Worm (Caenorhabditis elegans) whole organism, young adult: ENCODE measurements around the gene F42C5.9.
A peak's percentile ranks its signal among the peaks of the same experiment; 100 is the strongest.
"Not testable (repeated sequence)": the region's sequence is repeated elsewhere in the genome, so short reads cannot be mapped to it uniquely, and the experiment has no call there.

Experiments
- B0019.2 ChIP-seq: fragments of 200-800 bp; sonication (Bioruptor generic); conservative IDR thresholded peaks from 2 replicates; pipeline ENCODE4 v1.3.6; 2022; ENCODE audit warnings: missing genetic modification reagents, missing genetic modification characterization, missing compliant biosample characterization
- B0035.1 ChIP-seq: sonication (generic microtip); optimal IDR thresholded peaks from 2 replicates; lab custom pipeline; 2016; ENCODE audit warnings: missing genetic modification characterization, mild to moderate bottlenecking, missing compliant biosample characterization, missing genotype, missing genetic modification reagents
- C06A6.2 ChIP-seq: fragments of 200-800 bp; sonication (Bioruptor generic); conservative IDR thresholded peaks from 2 replicates; pipeline ENCODE4 v1.3.6; 2022; ENCODE audit warnings: missing genetic modification characterization, missing compliant biosample characterization
- D2030.7 ChIP-seq: fragments of 200-800 bp; sonication (Bioruptor generic); IDR thresholded peaks from 2 replicates; pipeline ENCODE4 v1.3.6; 2022; ENCODE audit warnings: missing genetic modification reagents, missing genetic modification characterization, missing compliant biosample characterization
- F22D6.2 ChIP-seq: sonication (generic microtip); optimal IDR thresholded peaks from 2 replicates; lab custom pipeline; 2016; ENCODE audit warnings: mild to moderate bottlenecking, missing genetic modification characterization, missing compliant biosample characterization
- F39B2.1 ChIP-seq: fragments of 200-800 bp; sonication (Bioruptor generic); IDR thresholded peaks from 2 replicates; pipeline ENCODE4 v1.3.6; 2022; ENCODE audit warnings: missing genetic modification reagents, missing genetic modification characterization, missing compliant biosample characterization
- K12H6.12 ChIP-seq: fragments of 200-800 bp; sonication (Bioruptor generic); optimal IDR thresholded peaks from 2 replicates; lab custom pipeline; 2018; ENCODE audit warnings: mild to moderate bottlenecking, missing genetic modification characterization, missing compliant biosample characterization
- Y53F4B.3 ChIP-seq: fragments of 200-800 bp; sonication (Bioruptor generic); IDR thresholded peaks from 2 replicates; pipeline ENCODE4 v1.3.6; 2022; ENCODE audit warnings: missing genetic modification reagents, missing genetic modification characterization, missing compliant biosample characterization
- ZK185.1 ChIP-seq: sonication (generic microtip); optimal IDR thresholded peaks from 2 replicates; lab custom pipeline; 2016; ENCODE audit warnings: mild to moderate bottlenecking, missing genetic modification characterization, missing compliant biosample characterization; ENCODE audit not compliant: poor library complexity, severe bottlenecking
- aptf-3 ChIP-seq: fragments of 200-800 bp; sonication (Bioruptor generic); IDR thresholded peaks from 2 replicates; pipeline ENCODE4 v1.3.6; 2022; ENCODE audit warnings: missing genetic modification characterization, missing compliant biosample characterization
- attf-3 ChIP-seq: fragments of 200-800 bp; sonication (Bioruptor generic); conservative IDR thresholded peaks from 2 replicates; pipeline ENCODE4 v1.3.6; 2022; ENCODE audit warnings: missing genetic modification reagents, missing genetic modification characterization, missing compliant biosample characterization
- attf-5 ChIP-seq: fragments of 200-800 bp; sonication (Bioruptor generic); optimal IDR thresholded peaks from 2 replicates; lab custom pipeline; 2018; ENCODE audit warnings: mild to moderate bottlenecking, missing genetic modification characterization, missing compliant biosample characterization
- ccch-3 ChIP-seq: fragments of 200-800 bp; sonication (Bioruptor generic); optimal IDR thresholded peaks from 2 replicates; lab custom pipeline; 2018; ENCODE audit warnings: mild to moderate bottlenecking, missing genetic modification characterization, missing compliant biosample characterization
- ceh-100 ChIP-seq: fragments of 200-800 bp; sonication (Bioruptor generic); IDR thresholded peaks from 2 replicates; pipeline ENCODE4 v1.3.6; 2022; ENCODE audit warnings: missing genetic modification reagents, missing genetic modification characterization, missing compliant biosample characterization
- ceh-58 ChIP-seq: fragments of 200-800 bp; sonication (Bioruptor generic); IDR thresholded peaks from 2 replicates; pipeline ENCODE4 v1.3.6; 2022; ENCODE audit warnings: missing genetic modification characterization, missing compliant biosample characterization
- chd-7 ChIP-seq: sonication (generic microtip); optimal IDR thresholded peaks from 2 replicates; lab custom pipeline; 2016; ENCODE audit warnings: mild to moderate bottlenecking, missing genetic modification characterization, moderate library complexity, missing compliant biosample characterization
- die-1 ChIP-seq: sonication (generic microtip); optimal IDR thresholded peaks from 2 replicates; lab custom pipeline; 2016; ENCODE audit warnings: missing genotype, mild to moderate bottlenecking, missing genetic modification characterization, missing compliant biosample characterization
- egrh-3 ChIP-seq: fragments of 200-800 bp; sonication (Bioruptor generic); IDR thresholded peaks from 2 replicates; pipeline ENCODE4 v1.3.6; 2022; ENCODE audit warnings: missing genetic modification reagents, missing genetic modification characterization, missing compliant biosample characterization
- ekl-4 ChIP-seq: fragments of 200-800 bp; sonication (Bioruptor generic); IDR thresholded peaks from 2 replicates; pipeline ENCODE4 v1.3.6; 2022; ENCODE audit warnings: missing genetic modification reagents, missing genetic modification characterization, missing compliant biosample characterization
- him-1 ChIP-seq: sonication (generic microtip); optimal IDR thresholded peaks from 2 replicates; lab custom pipeline; 2016; ENCODE audit warnings: missing genotype, missing genetic modification reagents, missing genetic modification characterization, missing compliant biosample characterization
- hmg-20 ChIP-seq: fragments of 200-800 bp; sonication (Bioruptor generic); IDR thresholded peaks from 2 replicates; pipeline ENCODE4 v1.3.6; 2022; ENCODE audit warnings: missing genetic modification reagents, missing genetic modification characterization, missing compliant biosample characterization
- hsf-1 ChIP-seq: fragments of 200-800 bp; sonication (Bioruptor generic); IDR thresholded peaks from 2 replicates; pipeline ENCODE4 v1.3.6; 2022; ENCODE audit warnings: missing genetic modification reagents, missing genetic modification characterization, missing compliant biosample characterization
- lin-26 ChIP-seq: fragments of 200-800 bp; sonication (Bioruptor generic); IDR thresholded peaks from 2 replicates; pipeline ENCODE4 v1.3.6; 2022; ENCODE audit warnings: missing genetic modification reagents, missing genetic modification characterization, missing compliant biosample characterization
- lir-1 ChIP-seq: fragments of 200-800 bp; sonication (Bioruptor generic); conservative IDR thresholded peaks from 2 replicates; pipeline ENCODE4 v1.3.6; 2022; ENCODE audit warnings: missing genetic modification reagents, missing genetic modification characterization, missing compliant biosample characterization
- lsl-1 ChIP-seq: fragments of 200-800 bp; sonication (Bioruptor generic); optimal IDR thresholded peaks from 2 replicates; lab custom pipeline; 2018; ENCODE audit warnings: mild to moderate bottlenecking, missing genetic modification characterization, moderate library complexity, missing compliant biosample characterization
- madf-10 ChIP-seq: sonication (generic microtip); optimal IDR thresholded peaks from 2 replicates; lab custom pipeline; 2016; ENCODE audit warnings: mild to moderate bottlenecking, missing genetic modification characterization, missing compliant biosample characterization
- madf-8 ChIP-seq: fragments of 200-800 bp; sonication (Bioruptor generic); conservative IDR thresholded peaks from 2 replicates; pipeline ENCODE4 v1.3.6; 2022; ENCODE audit warnings: missing genetic modification reagents, missing genetic modification characterization, missing compliant biosample characterization
- mcd-1 ChIP-seq: fragments of 200-800 bp; sonication (Bioruptor generic); IDR thresholded peaks from 2 replicates; pipeline ENCODE4 v1.3.6; 2022; ENCODE audit warnings: missing genetic modification reagents, missing genetic modification characterization, missing compliant biosample characterization
- mxl-1 ChIP-seq: sonication (generic microtip); optimal IDR thresholded peaks from 2 replicates; lab custom pipeline; 2016; ENCODE audit warnings: missing genetic modification characterization, missing compliant biosample characterization
- nfya-1 ChIP-seq: sonication (generic microtip); optimal IDR thresholded peaks from 2 replicates; lab custom pipeline; 2017; ENCODE audit warnings: antibody characterized with exemption, missing compliant biosample characterization, missing genetic modification characterization, borderline replicate concordance; ENCODE audit not compliant: insufficient read depth
- nfya-2 ChIP-seq: fragments of 200-800 bp; sonication (Bioruptor generic); IDR thresholded peaks from 2 replicates; pipeline ENCODE4 v1.3.6; 2022; ENCODE audit warnings: missing genetic modification reagents, missing genetic modification characterization, missing compliant biosample characterization
- nhr-80 ChIP-seq: sonication (generic microtip); optimal IDR thresholded peaks from 2 replicates; lab custom pipeline; 2016; ENCODE audit warnings: missing genetic modification characterization, missing compliant biosample characterization
- pbrm-1 ChIP-seq: fragments of 200-800 bp; sonication (Bioruptor generic); IDR thresholded peaks from 2 replicates; pipeline ENCODE4 v1.3.6; 2022; ENCODE audit warnings: missing genetic modification reagents, missing genetic modification characterization, missing compliant biosample characterization
- rec-8 ChIP-seq, 2 experiments: sonication (generic microtip); optimal IDR thresholded peaks; 2 replicates each; lab custom pipeline; 2016; ENCODE audit warnings: mild to moderate bottlenecking in 2 of 2, missing genetic modification characterization in 2 of 2, missing genetic modification reagents in 2 of 2, missing genotype in 2 of 2, missing biosample characterization in 1 of 2, missing compliant biosample characterization in 1 of 2, moderate library complexity in 1 of 2
- repo-1 ChIP-seq: sonication (generic microtip); optimal IDR thresholded peaks from 2 replicates; lab custom pipeline; 2017; ENCODE audit warnings: mild to moderate bottlenecking, missing genetic modification characterization, missing compliant biosample characterization
- sdz-38 ChIP-seq: sonication (generic microtip); optimal IDR thresholded peaks from 2 replicates; lab custom pipeline; 2016; ENCODE audit warnings: missing genotype, missing genetic modification characterization, missing compliant biosample characterization
- snpc-1.1 ChIP-seq: sonication (generic microtip); optimal IDR thresholded peaks from 2 replicates; lab custom pipeline; 2017; ENCODE audit warnings: missing genetic modification characterization, mild to moderate bottlenecking, missing compliant biosample characterization, antibody characterized with exemption, moderate library complexity, missing genotype, missing genetic modification reagents; ENCODE audit not compliant: insufficient read depth
- tbx-9 ChIP-seq: sonication (generic microtip); optimal IDR thresholded peaks from 2 replicates; lab custom pipeline; 2016; ENCODE audit warnings: borderline replicate concordance, missing genetic modification characterization, inconsistent platforms, missing compliant biosample characterization
- tlf-1 ChIP-seq: fragments of 200-800 bp; sonication (Bioruptor generic); optimal IDR thresholded peaks from 2 replicates; lab custom pipeline; 2018; ENCODE audit warnings: mild to moderate bottlenecking, missing genetic modification characterization, missing compliant biosample characterization
- unc-130 ChIP-seq: sonication (generic microtip); optimal IDR thresholded peaks from 2 replicates; lab custom pipeline; 2016; ENCODE audit warnings: missing genetic modification reagents, missing genetic modification characterization, missing compliant biosample characterization
- ztf-22 ChIP-seq: fragments of 200-800 bp; sonication (Bioruptor generic); optimal IDR thresholded peaks from 2 replicates; lab custom pipeline; 2018; ENCODE audit warnings: mild to moderate bottlenecking, missing genetic modification characterization, moderate library complexity, missing compliant biosample characterization
- ztf-6 ChIP-seq: fragments of 200-800 bp; sonication (Bioruptor generic); IDR thresholded peaks from 2 replicates; pipeline ENCODE4 v1.3.6; 2022; ENCODE audit warnings: missing genetic modification reagents, missing genetic modification characterization, missing compliant biosample characterization

Gene F42C5.9

ce11 chrIV:7316613-7317153 lies at the start of gene F42C5.9 (continued):
- TF ChIP-seq aptf-3 (no peak), Y53F4B.3 (GFP tag; lab: Robert Waterston, UW) (peak; percentile 50; the same call in 1 of the 2 replicates), B0019.2 (GFP tag; lab: Robert Waterston, UW) (peak; percentile 41; the same call in 1 of the 2 replicates), lin-26 (peak; percentile 41; the same call in 1 of the 2 replicates), unc-130 (peak; percentile 42), lsl-1 (GFP tag; lab: Kevin White, UChicago) (peak; percentile 70), pbrm-1 (GFP tag; lab: Robert Waterston, UW) (peak; percentile 95), chd-7 (tag; lab: Kevin White, UChicago) (no peak), ZK185.1 (tag; lab: Kevin White, UChicago) (peak; percentile 1), him-1 (peak; percentile 57), F22D6.2 (tag; lab: Kevin White, UChicago) (no peak), madf-10 (no peak), attf-5 (GFP tag; lab: Kevin White, UChicago) (no peak), ceh-100 (GFP tag; lab: Robert Waterston, UW) (no peak; the same call in 1 of the 2 replicates), ccch-3 (GFP tag; lab: Kevin White, UChicago) (no peak), rec-8 (tag; optimal IDR thresholded peaks at IDR 0.05; lab: Kevin White, UChicago) (peak in 1 of 2 experiments; percentile 41), sdz-38 (tag; lab: Kevin White, UChicago) (no peak), madf-8 (GFP tag; lab: Robert Waterston, UW) (peak; percentile 98), F39B2.1 (GFP tag; lab: Robert Waterston, UW) (0 out of 2 replicates have a peak, but pooled peaks have one; percentile 71), mxl-1 (tag; lab: Kevin White, UChicago) (no peak), hsf-1 (GFP tag; lab: Robert Waterston, UW) (no peak; the same call in 1 of the 2 replicates), B0035.1 (tag; lab: Kevin White, UChicago) (no peak), tlf-1 (GFP tag; lab: Kevin White, UChicago) (peak; percentile 43), die-1 (tag; lab: Kevin White, UChicago) (peak; percentile 17), D2030.7 (GFP tag; lab: Robert Waterston, UW) (peak; percentile 94), lir-1 (GFP tag; lab: Robert Waterston, UW) (no peak), ceh-58 (GFP tag; lab: Robert Waterston, UW) (no peak), C06A6.2 (GFP tag; lab: Robert Waterston, UW) (no peak), snpc-1.1 (peak; percentile 98), ztf-22 (GFP tag; lab: Kevin White, UChicago) (no peak)

ce11 chrIV:7365011-7365410 lies 48.1 kb upstream of the F42C5.9 start, which contains the start of gene Y40C5A.4:
Gene Y40C5A.4 (minus strand): TSS chrIV:7365111.
- not testable (repeated sequence) for TF ChIP-seq K12H6.12; attf-3; pbrm-1 (GFP tag; lab: Robert Waterston, UW)

ce11 chrIV:7346751-7347150 lies 29.8 kb upstream of the F42C5.9 start, which contains the start of gene daf-42:
Gene daf-42 (minus strand): TSS chrIV:7346851.
- TF ChIP-seq ztf-6 (no peak), hmg-20 (GFP tag; lab: Robert Waterston, UW) (no peak), lsl-1 (GFP tag; lab: Kevin White, UChicago) (no peak), tbx-9 (tag; lab: Kevin White, UChicago) (no peak), ekl-4 (GFP tag; lab: Robert Waterston, UW) (no peak), mcd-1 (GFP tag; lab: Robert Waterston, UW) (no peak), nfya-2 (no peak), attf-3 (no peak), F22D6.2 (tag; lab: Kevin White, UChicago) (no peak), nfya-1 (tag; lab: Kevin White, UChicago) (no peak), Y53F4B.3 (GFP tag; lab: Robert Waterston, UW) (no peak), repo-1 (no peak), lir-1 (GFP tag; lab: Robert Waterston, UW) (no peak), nhr-80 (tag; lab: Kevin White, UChicago) (no peak), madf-8 (GFP tag; lab: Robert Waterston, UW) (no peak), egrh-3 (GFP tag; lab: Robert Waterston, UW) (no peak)
